Worm (Caenorhabditis elegans) whole organism, mixed stage, embryonic: ENCODE data around the gene trx-3.

ENCODE experiments used
- M03D4.4 ChIP-seq: sonication (generic microtip); optimal IDR thresholded peaks from 2 replicates; lab custom pipeline; 2017; ENCODE audit warnings: mild to moderate bottlenecking, missing genetic modification characterization, missing compliant biosample characterization
- bed-3 ChIP-seq: fragments of 200-800 bp; sonication (Bioruptor generic); optimal IDR thresholded peaks from 3 replicates; lab custom pipeline; 2018; ENCODE audit warnings: mild to moderate bottlenecking, missing genetic modification characterization, moderate library complexity, missing compliant biosample characterization
- blmp-1 ChIP-seq: fragments of 150-350 bp; optimal IDR thresholded peaks from 2 replicates; lab custom pipeline; 2014; ENCODE audit warnings: missing biosample characterization, missing genetic modification characterization
- ceh-39 ChIP-seq: fragments of 150-350 bp; optimal IDR thresholded peaks from 2 replicates; lab custom pipeline; 2014; ENCODE audit warnings: missing biosample characterization, missing genetic modification characterization
- ceh-83 ChIP-seq: fragments of 200-800 bp; sonication (Bioruptor generic); optimal IDR thresholded peaks from 2 replicates; lab custom pipeline; 2018; ENCODE audit warnings: mild to moderate bottlenecking, missing genetic modification characterization, missing compliant biosample characterization
- ces-1 ChIP-seq: fragments of 150-350 bp; optimal IDR thresholded peaks from 2 replicates; lab custom pipeline; 2014; ENCODE audit warnings: missing biosample characterization, missing genetic modification reagents, missing genetic modification characterization
- cnd-1 ChIP-seq: fragments of 200-800 bp; sonication (Bioruptor generic); optimal IDR thresholded peaks from 2 replicates; lab custom pipeline; 2018; ENCODE audit warnings: mild to moderate bottlenecking, missing genetic modification characterization, missing compliant biosample characterization
- elt-1 ChIP-seq: sonication (generic microtip); optimal IDR thresholded peaks from 2 replicates; lab custom pipeline; 2017; ENCODE audit warnings: missing genetic modification characterization, mild to moderate bottlenecking, missing compliant biosample characterization, antibody characterized with exemption, moderate library complexity, borderline replicate concordance; ENCODE audit not compliant: insufficient read depth
- flh-1 ChIP-seq: fragments of 200-800 bp; sonication (Bioruptor generic); optimal IDR thresholded peaks from 2 replicates; lab custom pipeline; 2018; ENCODE audit warnings: mild to moderate bottlenecking, missing genetic modification characterization, moderate library complexity, missing compliant biosample characterization
- ham-2 ChIP-seq: fragments of 200-800 bp; sonication (Bioruptor generic); optimal IDR thresholded peaks from 2 replicates; lab custom pipeline; 2018; ENCODE audit warnings: mild to moderate bottlenecking, missing genetic modification characterization, missing compliant biosample characterization
- hlh-1 ChIP-seq: fragments of 150-350 bp; optimal IDR thresholded peaks from 2 replicates; lab custom pipeline; 2014; ENCODE audit warnings: missing biosample characterization, missing genetic modification reagents, missing genetic modification characterization
- lin-13 ChIP-seq: fragments of 150-350 bp; optimal IDR thresholded peaks from 2 replicates; lab custom pipeline; 2014; ENCODE audit warnings: missing biosample characterization, missing genetic modification characterization
- lin-32 ChIP-seq: fragments of 200-800 bp; sonication (Bioruptor generic); optimal IDR thresholded peaks from 2 replicates; lab custom pipeline; 2018; ENCODE audit warnings: mild to moderate bottlenecking, missing genetic modification characterization, missing compliant biosample characterization
- lsy-2 ChIP-seq: fragments of 150-350 bp; optimal IDR thresholded peaks from 2 replicates; lab custom pipeline; 2014; ENCODE audit warnings: missing biosample characterization, missing genetic modification characterization
- mab-5 ChIP-seq: fragments of 150-350 bp; optimal IDR thresholded peaks from 2 replicates; lab custom pipeline; 2014; ENCODE audit warnings: missing biosample characterization, missing genetic modification characterization
- mep-1 ChIP-seq: fragments of 150-350 bp; optimal IDR thresholded peaks from 2 replicates; lab custom pipeline; 2017; ENCODE audit warnings: missing biosample characterization, missing genetic modification reagents, missing genetic modification characterization, inconsistent platforms
- mls-2 ChIP-seq: sonication (generic microtip); optimal IDR thresholded peaks from 2 replicates; lab custom pipeline; 2016; ENCODE audit warnings: mild to moderate bottlenecking, missing genetic modification characterization, moderate library complexity, missing compliant biosample characterization
- nhr-12 ChIP-seq: fragments of 150-350 bp; optimal IDR thresholded peaks from 2 replicates; lab custom pipeline; 2014; ENCODE audit warnings: missing biosample characterization, missing genetic modification characterization
- nhr-237 ChIP-seq: fragments of 150-350 bp; optimal IDR thresholded peaks from 2 replicates; lab custom pipeline; 2014; ENCODE audit warnings: missing biosample characterization, missing genetic modification characterization
- nhr-28 ChIP-seq: fragments of 150-350 bp; optimal IDR thresholded peaks from 2 replicates; lab custom pipeline; 2014; ENCODE audit warnings: missing biosample characterization, missing genetic modification characterization
- nhr-76 ChIP-seq: sonication (generic microtip); optimal IDR thresholded peaks from 2 replicates; lab custom pipeline; 2017; ENCODE audit warnings: missing biosample characterization, missing genetic modification characterization
- pha-4 ChIP-seq: fragments of 150-350 bp; optimal IDR thresholded peaks from 2 replicates; lab custom pipeline; 2018; ENCODE audit warnings: missing biosample characterization, missing genetic modification reagents, missing genetic modification characterization
- sem-2 ChIP-seq: fragments of 200-800 bp; sonication (Bioruptor generic); optimal IDR thresholded peaks from 2 replicates; lab custom pipeline; 2018; ENCODE audit warnings: mild to moderate bottlenecking, missing genetic modification characterization, missing compliant biosample characterization
- sptf-1 ChIP-seq: sonication (generic microtip); optimal IDR thresholded peaks from 2 replicates; lab custom pipeline; 2017; ENCODE audit warnings: mild to moderate bottlenecking, missing genetic modification characterization, moderate library complexity, missing compliant biosample characterization
- tbx-8 ChIP-seq: fragments of 200-800 bp; sonication (Bioruptor generic); optimal IDR thresholded peaks from 2 replicates; lab custom pipeline; 2018; ENCODE audit warnings: mild to moderate bottlenecking, missing genetic modification characterization, moderate library complexity, missing compliant biosample characterization
- unc-120 ChIP-seq: sonication (generic microtip); optimal IDR thresholded peaks from 2 replicates; lab custom pipeline; 2017; ENCODE audit warnings: missing genetic modification characterization, missing compliant biosample characterization; ENCODE audit not compliant: poor library complexity, severe bottlenecking
- unc-39 ChIP-seq: fragments of 150-350 bp; optimal IDR thresholded peaks from 2 replicates; lab custom pipeline; 2014; ENCODE audit warnings: missing biosample characterization, missing genetic modification characterization
- unc-62 ChIP-seq: fragments of 150-350 bp; optimal IDR thresholded peaks from 2 replicates; lab custom pipeline; 2014; ENCODE audit warnings: missing biosample characterization, missing genetic modification reagents, missing genetic modification characterization
- zip-8 ChIP-seq: fragments of 150-350 bp; optimal IDR thresholded peaks from 2 replicates; lab custom pipeline; 2014; ENCODE audit warnings: missing biosample characterization, missing genetic modification characterization

trx-3 gene

ce11 chrIV:4481298-4481697 is 5.5 kb upstream of the trx-3 start:
- TF ChIP-seq nhr-237 (tag; lab: Kevin White, UChicago) (no peak), tbx-8 (no peak), unc-39 (tag; lab: Kevin White, UChicago) (no peak), mep-1 (tag; lab: Kevin White, UChicago) (no peak), lin-13 (no peak), unc-62 (GFP tag; lab: Kevin White, UChicago) (no peak), pha-4 (no peak), lin-32 (GFP tag; lab: Kevin White, UChicago) (no peak), mls-2 (tag; lab: Kevin White, UChicago) (no peak), unc-120 (tag; lab: Kevin White, UChicago) (no peak), M03D4.4 (tag; lab: Kevin White, UChicago) (no peak), hlh-1 (tag; lab: Kevin White, UChicago) (no peak), ceh-83 (GFP tag; lab: Kevin White, UChicago) (no peak), blmp-1 (tag; lab: Kevin White, UChicago) (no peak), elt-1 (tag; lab: Kevin White, UChicago) (no peak), sptf-1 (tag; lab: Kevin White, UChicago) (no peak), ceh-39 (tag; lab: Kevin White, UChicago) (no peak), nhr-76 (no peak), sem-2 (GFP tag; lab: Kevin White, UChicago) (no peak)

- TF ChIP-seq elt-1 (tag; lab: Kevin White, UChicago), result no peak
- no peak for TF ChIP-seq ham-2 (GFP tag; lab: Kevin White, UChicago)
Observed at ce11 chrIV:4482531-4482930, 4.3 kb upstream of the trx-3 start, which contains the start of gene M01H9.4. Gene M01H9.4, minus strand, starts transcription at chrIV:4482909.

ce11 chrIV:4484555-4484954 is 2.3 kb upstream of the trx-3 start:
- no peak for TF ChIP-seq lin-32 (GFP tag; lab: Kevin White, UChicago)
- no peak for TF ChIP-seq ceh-83 (GFP tag; lab: Kevin White, UChicago)
- no peak for TF ChIP-seq blmp-1 (tag; lab: Kevin White, UChicago)
- no peak for TF ChIP-seq ceh-39 (tag; lab: Kevin White, UChicago)
- TF ChIP-seq pha-4, result no peak
- TF ChIP-seq cnd-1 (tag; lab: Kevin White, UChicago), result no peak
- TF ChIP-seq lin-13, result no peak
- TF ChIP-seq hlh-1 (tag; lab: Kevin White, UChicago), result no peak
- no peak for TF ChIP-seq zip-8 (tag; lab: Kevin White, UChicago)
- no peak for TF ChIP-seq mab-5

ce11 chrIV:4490148-4490652 is 3.4 kb downstream of the trx-3 start, which contains the start of gene ZK180.7:
Gene ZK180.7, plus strand, starts transcription at chrIV:4490542.
- no peak for TF ChIP-seq cnd-1 (tag; lab: Kevin White, UChicago)
- no peak for TF ChIP-seq lin-32 (GFP tag; lab: Kevin White, UChicago)
- TF ChIP-seq ces-1 (GFP tag; lab: Kevin White, UChicago), result no peak
- TF ChIP-seq lin-13, result no peak
- TF ChIP-seq mab-5, result no peak
- TF ChIP-seq lsy-2 (tag; lab: Kevin White, UChicago), result no peak
- TF ChIP-seq hlh-1 (tag; lab: Kevin White, UChicago), result no peak
- no peak for TF ChIP-seq mls-2 (tag; lab: Kevin White, UChicago)
- no peak for TF ChIP-seq ceh-39 (tag; lab: Kevin White, UChicago)
- TF ChIP-seq elt-1 (tag; lab: Kevin White, UChicago), result no peak
- no peak for TF ChIP-seq nhr-12
- no peak for TF ChIP-seq nhr-28
- TF ChIP-seq flh-1, result no peak
- no peak for TF ChIP-seq pha-4
- TF ChIP-seq blmp-1 (tag; lab: Kevin White, UChicago), result no peak

- TF ChIP-seq pha-4 (no peak), ces-1 (GFP tag; lab: Kevin White, UChicago) (peak; percentile 87)
Observed at ce11 chrIV:4505078-4505477, 18.2 kb downstream of the trx-3 start.

DNA sequence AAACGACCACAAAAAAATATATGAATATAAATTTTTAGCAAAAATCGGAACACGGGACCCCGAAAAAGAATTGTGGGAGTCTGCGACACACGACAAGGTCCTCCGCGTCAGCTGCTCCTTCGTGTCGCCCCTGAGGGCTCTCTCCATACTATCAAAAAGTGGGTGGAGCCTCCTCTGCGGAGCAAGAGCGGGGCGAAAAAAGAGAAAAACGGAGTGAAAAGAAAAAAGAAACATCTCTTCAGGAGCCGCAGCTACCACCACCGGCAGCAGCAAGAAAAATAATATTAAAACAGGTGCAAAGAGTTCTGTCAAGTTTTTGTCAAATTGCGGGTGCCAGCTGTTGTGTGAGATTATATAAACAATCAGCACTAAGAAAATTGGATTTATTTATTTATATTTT is 19.8 kb downstream of the trx-3 start, which contains the start of gene gbb-2:
Gene gbb-2, minus strand, starts transcription at position 112 of the 400 bp plus-strand sequence.
- TF ChIP-seq nhr-237 (tag; lab: Kevin White, UChicago) (no peak), M03D4.4 (tag; lab: Kevin White, UChicago) (no peak), sptf-1 (tag; lab: Kevin White, UChicago) (no peak), hlh-1 (tag; lab: Kevin White, UChicago) (peak; percentile 56), bed-3 (GFP tag; lab: Kevin White, UChicago) (no peak), unc-120 (tag; lab: Kevin White, UChicago) (peak; percentile 82)
